Fruit fly (Drosophila melanogaster) whole organism, embryonic: ENCODE results near the gene Elp3.

Experiments used
- B-H2 ChIP-seq: fragments of 200-800 bp; sonication (Bioruptor generic); optimal IDR thresholded peaks from 2 replicates; lab custom pipeline; 2018; ENCODE audit warnings: missing biosample characterization, mild to moderate bottlenecking, missing genetic modification characterization
- Bgb ChIP-seq: fragments of 200-800 bp; sonication (Bioruptor generic); IDR thresholded peaks from 2 replicates; pipeline ENCODE4 v1.3.6; 2022; ENCODE audit warnings: missing biosample characterization, missing genetic modification characterization; ENCODE audit not compliant: partially characterized antibody
- CG11247 ChIP-seq: fragments of 200-800 bp; sonication (Bioruptor generic); IDR thresholded peaks from 2 replicates; pipeline ENCODE4 v1.3.6; 2022; ENCODE audit warnings: missing biosample characterization, missing genetic modification characterization
- CG11696 ChIP-seq: fragments of 200-800 bp; sonication (Bioruptor generic); IDR thresholded peaks from 2 replicates; pipeline ENCODE4 v1.3.6; 2022; ENCODE audit warnings: missing biosample characterization, missing genetic modification characterization
- CG12104 ChIP-seq: fragments of 200-800 bp; sonication (Bioruptor generic); optimal IDR thresholded peaks from 3 replicates; lab custom pipeline; 2016; ENCODE audit warnings: missing biosample characterization, missing genetic modification characterization
- CG13424 ChIP-seq: fragments of 200-800 bp; sonication (Bioruptor generic); optimal IDR thresholded peaks from 2 replicates; lab custom pipeline; 2019; ENCODE audit warnings: missing biosample characterization, mild to moderate bottlenecking, missing genetic modification characterization, moderate library complexity
- CG14441 ChIP-seq: fragments of 200-800 bp; sonication (Bioruptor generic); IDR thresholded peaks from 2 replicates; pipeline ENCODE4 v1.3.6; 2022; ENCODE audit warnings: missing biosample characterization, missing genetic modification characterization
- CG14860 ChIP-seq: fragments of 200-800 bp; sonication (Bioruptor generic); IDR thresholded peaks from 3 replicates; pipeline ENCODE4 v1.3.6; 2022; ENCODE audit warnings: missing biosample characterization, missing genetic modification characterization; ENCODE audit not compliant: partially characterized antibody
- CG15011 ChIP-seq: fragments of 200-800 bp; sonication (Bioruptor generic); optimal IDR thresholded peaks from 3 replicates; lab custom pipeline; 2018; ENCODE audit warnings: missing biosample characterization, mild to moderate bottlenecking, missing genetic modification characterization
- CG15269 ChIP-seq: fragments of 200-800 bp; sonication (Bioruptor generic); optimal IDR thresholded peaks from 2 replicates; lab custom pipeline; 2018; ENCODE audit warnings: missing biosample characterization, mild to moderate bottlenecking, missing genetic modification characterization, moderate library complexity
- CG15514 ChIP-seq: fragments of 200-800 bp; sonication (Bioruptor generic); optimal IDR thresholded peaks from 3 replicates; lab custom pipeline; 2017; ENCODE audit warnings: missing biosample characterization, missing genetic modification characterization, mild to moderate bottlenecking, moderate library complexity, missing genetic modification reagents
- CG17186 ChIP-seq: fragments of 200-800 bp; sonication (Bioruptor generic); optimal IDR thresholded peaks from 3 replicates; lab custom pipeline; 2017; ENCODE audit warnings: missing biosample characterization, missing genetic modification reagents, missing genetic modification characterization
- CG17359 ChIP-seq: fragments of 200-800 bp; sonication (Bioruptor generic); optimal IDR thresholded peaks from 3 replicates; lab custom pipeline; 2018; ENCODE audit warnings: missing biosample characterization, mild to moderate bottlenecking, missing genetic modification characterization, moderate library complexity
- CG2129 ChIP-seq: fragments of 200-800 bp; sonication (Bioruptor generic); IDR thresholded peaks from 2 replicates; pipeline ENCODE4 v1.3.6; 2022; ENCODE audit warnings: missing biosample characterization, missing genetic modification characterization; ENCODE audit not compliant: partially characterized antibody
- CG31365 ChIP-seq: fragments of 200-800 bp; sonication (Bioruptor generic); optimal IDR thresholded peaks from 2 replicates; lab custom pipeline; 2018; ENCODE audit warnings: missing biosample characterization, mild to moderate bottlenecking, missing genetic modification characterization
- CG8388 ChIP-seq: fragments of 200-800 bp; sonication (Bioruptor generic); optimal IDR thresholded peaks from 2 replicates; lab custom pipeline; 2019; ENCODE audit warnings: missing biosample characterization, mild to moderate bottlenecking, missing genetic modification characterization, moderate library complexity
- CoRest ChIP-seq: fragments of 200-800 bp; sonication (Bioruptor generic); optimal IDR thresholded peaks from 3 replicates; lab custom pipeline; 2018; ENCODE audit warnings: missing biosample characterization, mild to moderate bottlenecking, missing genetic modification characterization, moderate library complexity
- Dll ChIP-seq: fragments of 200-800 bp; sonication (Bioruptor generic); IDR thresholded peaks from 4 replicates; pipeline ENCODE4 v1.3.6; 2022; ENCODE audit warnings: missing biosample characterization, missing genetic modification characterization; ENCODE audit not compliant: partially characterized antibody
- Doc2 ChIP-seq: fragments of 200-800 bp; sonication (Bioruptor generic); IDR thresholded peaks from 2 replicates; pipeline ENCODE4 v1.3.6; 2022; ENCODE audit warnings: missing biosample characterization, missing genetic modification characterization
- Fer3 ChIP-seq: fragments of 200-800 bp; sonication (Bioruptor generic); optimal IDR thresholded peaks from 2 replicates; lab custom pipeline; 2018; ENCODE audit warnings: missing biosample characterization, mild to moderate bottlenecking, missing genetic modification characterization, moderate library complexity
- HLH4C ChIP-seq: fragments of 200-800 bp; sonication (Bioruptor generic); IDR thresholded peaks from 3 replicates; pipeline ENCODE4 v1.3.6; 2022; ENCODE audit warnings: missing biosample characterization, missing genetic modification characterization; ENCODE audit not compliant: partially characterized antibody
- HmgZ ChIP-seq: fragments of 200-800 bp; sonication (Bioruptor generic); optimal IDR thresholded peaks from 2 replicates; lab custom pipeline; 2018; ENCODE audit warnings: missing biosample characterization, mild to moderate bottlenecking, missing genetic modification characterization
- Hr39 ChIP-seq: fragments of >200 bp; optimal IDR thresholded peaks from 2 replicates; lab custom pipeline; 2017
- Hsf ChIP-seq: fragments of 200-800 bp; sonication (Bioruptor generic); optimal IDR thresholded peaks from 3 replicates; lab custom pipeline; 2016; ENCODE audit warnings: missing biosample characterization, missing genetic modification characterization
- Lhr ChIP-seq: fragments of 200-800 bp; sonication (Bioruptor generic); optimal IDR thresholded peaks from 3 replicates; lab custom pipeline; 2017; ENCODE audit warnings: mild to moderate bottlenecking, missing biosample characterization, missing genetic modification reagents, missing genetic modification characterization
- Lpt ChIP-seq: fragments of >200 bp; optimal IDR thresholded peaks from 2 replicates; lab custom pipeline; 2018; ENCODE audit warnings: missing biosample characterization, missing genetic modification characterization
- MESR4 ChIP-seq: fragments of 200-800 bp; sonication (Bioruptor generic); optimal IDR thresholded peaks from 2 replicates; lab custom pipeline; 2018; ENCODE audit warnings: missing biosample characterization, mild to moderate bottlenecking, missing genetic modification characterization, moderate library complexity
- MTF-1 ChIP-seq: fragments of 200-800 bp; sonication (Bioruptor generic); optimal IDR thresholded peaks from 2 replicates; lab custom pipeline; 2018; ENCODE audit warnings: missing biosample characterization, mild to moderate bottlenecking, missing genetic modification characterization, borderline replicate concordance
- Mes4 ChIP-seq: fragments of 200-800 bp; sonication (Bioruptor generic); optimal IDR thresholded peaks from 2 replicates; lab custom pipeline; 2016; ENCODE audit warnings: missing biosample characterization, missing genetic modification characterization
- Neu2 ChIP-seq: fragments of 200-800 bp; sonication (Bioruptor generic); optimal IDR thresholded peaks from 3 replicates; lab custom pipeline; 2016; ENCODE audit warnings: missing biosample characterization, missing genetic modification characterization, borderline replicate concordance
- Rfx ChIP-seq: fragments of 200-800 bp; sonication (Bioruptor generic); IDR thresholded peaks from 2 replicates; pipeline ENCODE4 v1.3.6; 2022; ENCODE audit warnings: missing biosample characterization, missing genetic modification characterization
- Rx ChIP-seq: fragments of 200-800 bp; sonication (Bioruptor generic); IDR thresholded peaks from 2 replicates; pipeline ENCODE4 v1.3.6; 2022; ENCODE audit warnings: missing biosample characterization, missing genetic modification characterization
- Sox102F ChIP-seq: fragments of 200-800 bp; sonication (Bioruptor generic); optimal IDR thresholded peaks from 2 replicates; lab custom pipeline; 2018; ENCODE audit warnings: missing biosample characterization, mild to moderate bottlenecking, missing genetic modification characterization, moderate library complexity
- Sry-δ ChIP-seq: fragments of 200-800 bp; sonication (Bioruptor generic); optimal IDR thresholded peaks from 2 replicates; lab custom pipeline; 2016; ENCODE audit warnings: missing biosample characterization, missing genetic modification characterization
- Stat92E ChIP-seq, 3 experiments: fragments of >200 bp in 2 of 3; fragments of 200-800 bp in 1 of 3; sonication (Bioruptor generic) in 1 of 3; optimal IDR thresholded peaks; 2 replicates each; lab custom pipeline; 2017 to 2019; ENCODE audit warnings: missing biosample characterization in 3 of 3, missing genetic modification characterization in 3 of 3, mild to moderate bottlenecking in 1 of 3, moderate library complexity in 1 of 3
- Xrp1 ChIP-seq: fragments of 200-800 bp; sonication (Bioruptor generic); IDR thresholded peaks from 2 replicates; pipeline ENCODE4 v1.3.6; 2022; ENCODE audit warnings: missing biosample characterization, missing genetic modification characterization
- ab ChIP-seq: fragments of 200-800 bp; sonication (Bioruptor generic); optimal IDR thresholded peaks from 2 replicates; lab custom pipeline; 2016; ENCODE audit warnings: missing biosample characterization, missing genetic modification characterization
- abd-A ChIP-seq: fragments of 200-800 bp; sonication (Bioruptor generic); optimal IDR thresholded peaks from 3 replicates; lab custom pipeline; 2019; ENCODE audit warnings: missing biosample characterization, mild to moderate bottlenecking, missing genetic modification characterization, moderate library complexity
- al ChIP-seq: fragments of 200-800 bp; sonication (Bioruptor generic); IDR thresholded peaks from 2 replicates; pipeline ENCODE4 v1.3.6; 2022; ENCODE audit warnings: missing biosample characterization, missing genetic modification characterization
- ase ChIP-seq: fragments of 200-800 bp; sonication (Bioruptor generic); IDR thresholded peaks from 3 replicates; pipeline ENCODE4 v1.3.6; 2022; ENCODE audit warnings: missing biosample characterization, missing genetic modification characterization
- btn ChIP-seq: fragments of 200-800 bp; sonication (Bioruptor generic); optimal IDR thresholded peaks from 2 replicates; lab custom pipeline; 2016; ENCODE audit warnings: missing biosample characterization, missing genetic modification characterization
- dm ChIP-seq: fragments of 200-800 bp; sonication (Bioruptor generic); optimal IDR thresholded peaks from 3 replicates; lab custom pipeline; 2016; ENCODE audit warnings: missing biosample characterization, missing genetic modification characterization
- dpn ChIP-seq, 2 experiments: fragments of 200-800 bp; sonication (Bioruptor generic); optimal IDR thresholded peaks; 3 replicates each; lab custom pipeline; 2016; ENCODE audit warnings: missing biosample characterization in 2 of 2, missing genetic modification characterization in 2 of 2
- emc ChIP-seq: fragments of 200-800 bp; sonication (Bioruptor generic); optimal IDR thresholded peaks from 2 replicates; lab custom pipeline; 2016; ENCODE audit warnings: missing biosample characterization, missing genetic modification characterization
- fd96Cb ChIP-seq: fragments of 200-800 bp; sonication (Bioruptor generic); optimal IDR thresholded peaks from 2 replicates; lab custom pipeline; 2018; ENCODE audit warnings: missing biosample characterization, mild to moderate bottlenecking, missing genetic modification characterization, moderate library complexity
- gem ChIP-seq: fragments of 200-800 bp; sonication (Bioruptor generic); optimal IDR thresholded peaks from 2 replicates; lab custom pipeline; 2019; ENCODE audit warnings: missing biosample characterization, mild to moderate bottlenecking, missing genetic modification characterization, moderate library complexity
- gsb ChIP-seq: fragments of 200-800 bp; sonication (Bioruptor generic); IDR thresholded peaks from 2 replicates; pipeline ENCODE4 v1.3.6; 2022; ENCODE audit warnings: missing biosample characterization, missing genetic modification characterization
- salm ChIP-seq: fragments of 200-800 bp; sonication (Bioruptor generic); optimal IDR thresholded peaks from 2 replicates; lab custom pipeline; 2018; ENCODE audit warnings: missing biosample characterization, mild to moderate bottlenecking, missing genetic modification characterization
- wek ChIP-seq: fragments of 200-800 bp; sonication (Bioruptor generic); optimal IDR thresholded peaks from 3 replicates; lab custom pipeline; 2018; ENCODE audit warnings: missing biosample characterization, mild to moderate bottlenecking, missing genetic modification characterization, moderate library complexity

Elp3 gene

DNA sequence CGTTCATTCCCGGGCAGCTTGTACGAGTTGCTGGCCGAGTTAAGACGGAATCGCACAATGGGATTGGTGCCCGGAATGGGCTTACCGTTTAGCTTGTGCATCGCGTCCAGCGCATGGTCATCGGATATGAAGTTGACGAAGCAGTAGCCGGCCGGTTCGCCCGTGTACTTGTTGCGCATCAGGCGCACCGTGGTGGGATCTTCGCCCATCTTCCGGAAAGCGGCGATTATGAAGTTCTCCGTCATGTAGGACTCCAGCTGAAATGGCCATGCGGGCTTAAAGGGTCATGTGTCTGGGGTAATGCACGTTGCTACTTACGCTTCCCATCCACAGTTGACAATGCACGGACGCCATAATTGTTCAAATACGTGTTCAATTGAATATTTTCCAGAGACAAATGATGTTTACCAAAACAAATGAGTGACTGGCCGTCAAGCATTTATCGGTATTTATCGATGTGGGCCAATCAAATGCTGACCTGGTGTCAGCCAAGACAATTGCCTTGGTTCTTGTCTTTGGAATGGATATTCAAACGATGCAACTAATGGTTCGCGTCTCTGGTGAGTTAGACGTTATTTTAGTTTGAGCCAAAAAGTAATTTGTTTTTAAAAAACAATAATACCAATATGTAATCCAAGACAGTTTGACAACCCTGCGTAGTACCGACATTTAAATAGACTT, 9.6 kb downstream of the Elp3 start, which contains the start of the genes Secp43 and ND-B8 (continued):
- no peak for TF ChIP-seq Sox102F (GFP tag; lab: Kevin White, UChicago)
- no peak for TF ChIP-seq Xrp1 (GFP tag; lab: Robert Waterston, UW)
- peak; percentile 70 for TF ChIP-seq Lhr (GFP tag; lab: Kevin White, UChicago)
- no peak for TF ChIP-seq emc (GFP tag; lab: Kevin White, UChicago)
- no peak for TF ChIP-seq CG12104 (GFP tag; lab: Kevin White, UChicago)
- peak; percentile 82 for TF ChIP-seq Sry-δ
- no peak for TF ChIP-seq abd-A (tag; lab: Kevin White, UChicago)
- peak; percentile 75 for TF ChIP-seq CG15514
- TF ChIP-seq HLH4C (GFP tag; lab: Robert Waterston, UW): peak; percentile 86
- no peak for TF ChIP-seq Doc2 (GFP tag; lab: Robert Waterston, UW)
- TF ChIP-seq Rx: no peak
- no peak for TF ChIP-seq CG14441 (GFP tag; lab: Robert Waterston, UW)
- no peak for TF ChIP-seq Fer3 (tag; lab: Kevin White, UChicago)
- TF ChIP-seq Mes4 (GFP tag; lab: Kevin White, UChicago): no peak
- no peak for TF ChIP-seq ase (GFP tag; lab: Robert Waterston, UW)
- TF ChIP-seq Rfx: peak; percentile 42; the same call in 1 of the 2 replicates
- no peak for TF ChIP-seq gem (tag; lab: Kevin White, UChicago)
- TF ChIP-seq ab (GFP tag; lab: Kevin White, UChicago): no peak
- TF ChIP-seq fd96Cb (tag; lab: Kevin White, UChicago): no peak
- TF ChIP-seq CG31365: no peak
- TF ChIP-seq salm (tag; lab: Kevin White, UChicago): no peak
- TF ChIP-seq dm (GFP tag; lab: Kevin White, UChicago): peak; percentile 33
- peak; percentile 73 for TF ChIP-seq HmgZ (tag; lab: Kevin White, UChicago)
- TF ChIP-seq CG17186: peak; percentile 49
- TF ChIP-seq MESR4 (GFP tag; lab: Kevin White, UChicago): peak; percentile 67
- peak; percentile 23 for TF ChIP-seq CG13424
- peak; percentile 84 for TF ChIP-seq Bgb (GFP tag; lab: Robert Waterston, UW)
- TF ChIP-seq CG11696 (GFP tag; lab: Robert Waterston, UW): no peak
- no peak for TF ChIP-seq CG15269 (tag; lab: Kevin White, UChicago)
- TF ChIP-seq Hr39 (lab: Kevin White, UChicago): no peak
- TF ChIP-seq MTF-1 (GFP tag; lab: Kevin White, UChicago): no peak
- TF ChIP-seq Stat92E (GFP tag; optimal IDR thresholded peaks at IDR 0.05; lab: Kevin White, UChicago): no peak
- peak; percentile 65 for TF ChIP-seq CG14860 (GFP tag; lab: Robert Waterston, UW)
- TF ChIP-seq CG11247 (GFP tag; lab: Robert Waterston, UW): no peak
- TF ChIP-seq CoRest: peak; percentile 36
- TF ChIP-seq dpn (GFP tag; optimal IDR thresholded peaks at IDR 0.05; lab: Kevin White, UChicago): no peak
- peak; percentile 77 for TF ChIP-seq Dll (GFP tag; lab: Robert Waterston, UW)
- no peak for TF ChIP-seq btn
- peak; percentile 74 for TF ChIP-seq B-H2 (GFP tag; lab: Kevin White, UChicago)
- TF ChIP-seq CG17359 (tag; lab: Kevin White, UChicago): no peak
- no peak for TF ChIP-seq wek (GFP tag; lab: Kevin White, UChicago)
- no peak for TF ChIP-seq CG8388 (GFP tag; lab: Kevin White, UChicago)
- TF ChIP-seq CG15011 (GFP tag; lab: Kevin White, UChicago): no peak
- peak; percentile 45 for TF ChIP-seq Neu2 (GFP tag; lab: Kevin White, UChicago)
- no peak for TF ChIP-seq al (GFP tag; lab: Robert Waterston, UW)
- 0 out of 2 replicates have a peak, but pooled peaks have one; percentile 29 for TF ChIP-seq CG2129 (GFP tag; lab: Robert Waterston, UW)
- TF ChIP-seq gsb (GFP tag; lab: Robert Waterston, UW): no peak
- no peak for TF ChIP-seq Hsf (GFP tag; lab: Kevin White, UChicago)
- TF ChIP-seq Lpt: no peak
